Worm (Caenorhabditis elegans): ENCODE measurements around the gene W04H10.6.

ce11 chrII:584321-584848 is 23.9 kb downstream of the W04H10.6 start, which contains the start of the genes W08F4.12 and W08F4.13:
- no peak for TF ChIP-seq lin-32 (GFP tag; optimal IDR thresholded peaks at IDR 0.05)
- TF ChIP-seq tbx-8 (GFP tag; optimal IDR thresholded peaks at IDR 0.05) = no peak
- TF ChIP-seq bed-3 (GFP tag; optimal IDR thresholded peaks at IDR 0.05) = no peak
- no peak for TF ChIP-seq ztf-11 (tag; optimal IDR thresholded peaks at IDR 0.05)
- no peak for TF ChIP-seq elt-1 (tag; optimal IDR thresholded peaks at IDR 0.05; ENCODE audit: borderline replicate concordance, insufficient read depth)
